Fruit fly (Drosophila melanogaster) whole organism, prepupa: ENCODE data around the gene yellow-e2.

Experiments
- Blimp-1 ChIP-seq: fragments of 200-800 bp; sonication (Bioruptor generic); optimal IDR thresholded peaks from 3 replicates; lab custom pipeline; 2017; ENCODE audit warnings: missing biosample characterization, missing genetic modification characterization, mild to moderate bottlenecking, moderate library complexity, missing genetic modification reagents
- CG11294 ChIP-seq: fragments of 200-800 bp; sonication (Bioruptor generic); IDR thresholded peaks from 2 replicates; pipeline ENCODE4 v1.3.6; 2022; ENCODE audit warnings: missing biosample characterization, missing genetic modification characterization
- CG11762 ChIP-seq: fragments of 200-800 bp; sonication (Bioruptor generic); optimal IDR thresholded peaks from 3 replicates; lab custom pipeline; 2016; ENCODE audit warnings: missing biosample characterization, missing genetic modification characterization; ENCODE audit not compliant: insufficient read depth
- CG11902 ChIP-seq: fragments of 200-800 bp; sonication (Bioruptor generic); optimal IDR thresholded peaks from 3 replicates; lab custom pipeline; 2016; ENCODE audit warnings: missing biosample characterization, missing genetic modification characterization
- CG15336 ChIP-seq: fragments of 200-800 bp; sonication (Bioruptor generic); IDR thresholded peaks from 2 replicates; pipeline ENCODE4 v1.3.6; 2022; ENCODE audit warnings: missing biosample characterization, missing genetic modification characterization
- CG32006 ChIP-seq: fragments of 200-800 bp; sonication (Bioruptor generic); optimal IDR thresholded peaks from 3 replicates; lab custom pipeline; 2017; ENCODE audit warnings: missing biosample characterization, mild to moderate bottlenecking, missing genetic modification characterization
- CG34406 ChIP-seq: fragments of 200-800 bp; sonication (Bioruptor generic); optimal IDR thresholded peaks from 3 replicates; lab custom pipeline; 2016; ENCODE audit warnings: missing biosample characterization, missing genetic modification characterization
- CG3919 ChIP-seq: fragments of 200-800 bp; sonication (Bioruptor generic); optimal IDR thresholded peaks from 3 replicates; lab custom pipeline; 2016; ENCODE audit warnings: missing biosample characterization, missing genetic modification characterization
- CG6163 ChIP-seq: fragments of 200-800 bp; sonication (Bioruptor generic); IDR thresholded peaks from 3 replicates; pipeline ENCODE4 v1.3.6; 2022; ENCODE audit warnings: missing biosample characterization, missing genetic modification characterization
- CG6276 ChIP-seq: fragments of 200-800 bp; sonication (Bioruptor generic); optimal IDR thresholded peaks from 2 replicates; lab custom pipeline; 2017; ENCODE audit warnings: missing biosample characterization, mild to moderate bottlenecking, missing genetic modification characterization
- CG6792 ChIP-seq: fragments of 200-800 bp; sonication (Bioruptor generic); optimal IDR thresholded peaks from 3 replicates; lab custom pipeline; 2016; ENCODE audit warnings: missing biosample characterization, missing genetic modification characterization
- CG6808 ChIP-seq: fragments of 200-800 bp; sonication (Bioruptor generic); optimal IDR thresholded peaks from 3 replicates; lab custom pipeline; 2017; ENCODE audit warnings: missing biosample characterization, missing genetic modification characterization, mild to moderate bottlenecking, moderate library complexity, missing genetic modification reagents
- CG7368 ChIP-seq: fragments of 200-800 bp; sonication (Bioruptor generic); optimal IDR thresholded peaks from 3 replicates; lab custom pipeline; 2016; ENCODE audit warnings: missing biosample characterization, missing genetic modification characterization
- CG8632 ChIP-seq: fragments of 200-800 bp; sonication (Bioruptor generic); optimal IDR thresholded peaks from 3 replicates; lab custom pipeline; 2016; ENCODE audit warnings: missing biosample characterization, missing genetic modification characterization
- CG9139 ChIP-seq: fragments of 200-800 bp; sonication (Bioruptor generic); optimal IDR thresholded peaks from 3 replicates; lab custom pipeline; 2017; ENCODE audit warnings: missing biosample characterization, mild to moderate bottlenecking, missing genetic modification characterization
- Eip75B ChIP-seq: fragments of 200-800 bp; sonication (Bioruptor generic); optimal IDR thresholded peaks from 3 replicates; lab custom pipeline; 2016; ENCODE audit warnings: missing biosample characterization, missing genetic modification characterization
- Eip78C ChIP-seq: fragments of 200-800 bp; sonication (Bioruptor generic); peaks from one replicate; lab custom pipeline; 2016; ENCODE audit warnings: missing biosample characterization, missing genetic modification characterization
- Eip93F ChIP-seq: fragments of 200-800 bp; sonication (Bioruptor generic); optimal IDR thresholded peaks from 2 replicates; lab custom pipeline; 2016; ENCODE audit warnings: missing biosample characterization, mild to moderate bottlenecking, missing genetic modification characterization
- Ets21C ChIP-seq: fragments of 200-800 bp; sonication (Bioruptor generic); optimal IDR thresholded peaks from 3 replicates; lab custom pipeline; 2016; ENCODE audit warnings: missing biosample characterization, missing genetic modification characterization
- Gug ChIP-seq: fragments of 200-800 bp; sonication (Bioruptor generic); IDR thresholded peaks from 2 replicates; pipeline ENCODE4 v1.3.6; 2022; ENCODE audit warnings: missing biosample characterization, missing genetic modification characterization
- Hr4 ChIP-seq: fragments of 200-800 bp; sonication (Bioruptor generic); optimal IDR thresholded peaks from 3 replicates; lab custom pipeline; 2016; ENCODE audit warnings: missing biosample characterization, missing genetic modification characterization
- Met ChIP-seq: fragments of 200-800 bp; sonication (Bioruptor generic); optimal IDR thresholded peaks from 3 replicates; lab custom pipeline; 2016; ENCODE audit warnings: missing biosample characterization, missing genetic modification characterization
- OdsH ChIP-seq: fragments of 200-800 bp; sonication (Bioruptor generic); optimal IDR thresholded peaks from 3 replicates; lab custom pipeline; 2016; ENCODE audit warnings: missing biosample characterization, missing genetic modification characterization
- Smox ChIP-seq: fragments of 200-800 bp; sonication (Bioruptor generic); optimal IDR thresholded peaks from 3 replicates; lab custom pipeline; 2016; ENCODE audit warnings: missing biosample characterization, missing genetic modification characterization
- Sox102F ChIP-seq: fragments of 200-800 bp; sonication (Bioruptor generic); optimal IDR thresholded peaks from 2 replicates; lab custom pipeline; 2016; ENCODE audit warnings: missing biosample characterization, mild to moderate bottlenecking, missing genetic modification characterization
- Sox14 ChIP-seq: fragments of 200-800 bp; sonication (Bioruptor generic); optimal IDR thresholded peaks from 3 replicates; lab custom pipeline; 2016; ENCODE audit warnings: missing biosample characterization, missing genetic modification characterization
- Sox15 ChIP-seq: fragments of 200-800 bp; sonication (Bioruptor generic); optimal IDR thresholded peaks from 3 replicates; lab custom pipeline; 2016; ENCODE audit warnings: missing biosample characterization, missing genetic modification characterization
- achi ChIP-seq: fragments of 200-800 bp; sonication (Bioruptor generic); optimal IDR thresholded peaks from 3 replicates; lab custom pipeline; 2016; ENCODE audit warnings: missing biosample characterization, missing genetic modification characterization
- acj6 ChIP-seq: fragments of 200-800 bp; sonication (Bioruptor generic); optimal IDR thresholded peaks from 3 replicates; lab custom pipeline; 2016; ENCODE audit warnings: missing biosample characterization, missing genetic modification characterization
- esn ChIP-seq: fragments of 200-800 bp; sonication (Bioruptor generic); optimal IDR thresholded peaks from 2 replicates; lab custom pipeline; 2016; ENCODE audit warnings: missing biosample characterization, mild to moderate bottlenecking, missing genetic modification characterization, moderate library complexity
- fd59A ChIP-seq: fragments of 200-800 bp; sonication (Bioruptor generic); optimal IDR thresholded peaks from 2 replicates; lab custom pipeline; 2017; ENCODE audit warnings: missing biosample characterization, mild to moderate bottlenecking, missing genetic modification characterization, missing genetic modification reagents
- fd85E ChIP-seq: fragments of 200-800 bp; sonication (Bioruptor generic); optimal IDR thresholded peaks from 3 replicates; lab custom pipeline; 2016; ENCODE audit warnings: missing biosample characterization, missing genetic modification characterization
- fkh ChIP-seq: fragments of 200-800 bp; sonication (Bioruptor generic); optimal IDR thresholded peaks from 3 replicates; lab custom pipeline; 2017; ENCODE audit warnings: missing biosample characterization, mild to moderate bottlenecking, missing genetic modification characterization, moderate library complexity
- net ChIP-seq: fragments of 200-800 bp; sonication (Bioruptor generic); optimal IDR thresholded peaks from 3 replicates; lab custom pipeline; 2016; ENCODE audit warnings: missing biosample characterization, missing genetic modification characterization
- spab ChIP-seq: fragments of 200-800 bp; sonication (Bioruptor generic); optimal IDR thresholded peaks from 2 replicates; lab custom pipeline; 2017; ENCODE audit warnings: missing biosample characterization, mild to moderate bottlenecking, missing genetic modification characterization, missing genetic modification reagents
- svp ChIP-seq: fragments of 200-800 bp; sonication (Bioruptor generic); peaks from one replicate; lab custom pipeline; 2016; ENCODE audit warnings: missing biosample characterization, missing genetic modification characterization
- topi ChIP-seq: fragments of 200-800 bp; sonication (Bioruptor generic); optimal IDR thresholded peaks from 3 replicates; lab custom pipeline; 2016; ENCODE audit warnings: missing biosample characterization, missing genetic modification characterization
- vri ChIP-seq: fragments of 200-800 bp; sonication (Bioruptor generic); optimal IDR thresholded peaks from 3 replicates; lab custom pipeline; 2016; ENCODE audit warnings: missing biosample characterization, mild to moderate bottlenecking, missing genetic modification characterization

yellow-e2 gene

dm6 chr3R:13366561-13367518 is 40.0 kb downstream of the yellow-e2 start, which contains the start of gene Elp6 (continued):
- TF ChIP-seq CG9139 (GFP tag; lab: Kevin White, UChicago) = no peak
- peak; percentile 50 for TF ChIP-seq fkh (GFP tag; lab: Kevin White, UChicago)
- TF ChIP-seq Gug (GFP tag; lab: Robert Waterston, UW) = peak; percentile 60
- peak; percentile 58 for TF ChIP-seq vri
- TF ChIP-seq CG3919 = peak; percentile 86
- TF ChIP-seq CG8632 (GFP tag; lab: Kevin White, UChicago) = peak; percentile 82
- peak; percentile 79 for TF ChIP-seq Sox102F
- TF ChIP-seq Eip75B (GFP tag; lab: Kevin White, UChicago) = peak; percentile 90
- peak; percentile 29; the same call in 1 of the 2 replicates for TF ChIP-seq CG11294 (GFP tag; lab: Robert Waterston, UW)
- TF ChIP-seq Met (GFP tag; lab: Kevin White, UChicago) = peak; percentile 85
- TF ChIP-seq svp (GFP tag; lab: Kevin White, UChicago) = peak; percentile 94

dm6 chr3R:13365665-13366414 is 41.0 kb downstream of the yellow-e2 start:
- TF ChIP-seq OdsH (GFP tag; lab: Kevin White, UChicago) (peak; percentile 5), Hr4 (GFP tag; lab: Kevin White, UChicago) (peak; percentile 2), Eip78C (GFP tag; lab: Kevin White, UChicago) (peak; percentile 48), Gug (GFP tag; lab: Robert Waterston, UW) (no peak), achi (GFP tag; lab: Kevin White, UChicago) (no peak), esn (GFP tag; lab: Kevin White, UChicago) (peak; percentile 7), fkh (GFP tag; lab: Kevin White, UChicago) (peak; percentile 68), Sox15 (GFP tag; lab: Kevin White, UChicago) (no peak), CG32006 (GFP tag; lab: Kevin White, UChicago) (peak; percentile 51), vri (peak; percentile 45), Eip93F (no peak), CG34406 (peak; percentile 23), CG8632 (GFP tag; lab: Kevin White, UChicago) (peak; percentile 6), topi (peak; percentile 20), acj6 (GFP tag; lab: Kevin White, UChicago) (peak; percentile 9)

- TF ChIP-seq esn (GFP tag; lab: Kevin White, UChicago) = peak; percentile 99
- peak; percentile 98 for TF ChIP-seq topi
- peak; percentile 97 for TF ChIP-seq spab (GFP tag; lab: Kevin White, UChicago)
- peak; percentile 95 for TF ChIP-seq CG11902 (GFP tag; lab: Kevin White, UChicago)
- peak; percentile 97 for TF ChIP-seq Met (GFP tag; lab: Kevin White, UChicago)
- peak; percentile 90 for TF ChIP-seq CG9139 (GFP tag; lab: Kevin White, UChicago)
- TF ChIP-seq CG11762 (GFP tag; lab: Kevin White, UChicago) = peak; percentile 98
- TF ChIP-seq achi (GFP tag; lab: Kevin White, UChicago) = peak; percentile 97
- peak; percentile 98 for TF ChIP-seq CG6276
- peak; percentile 100 for TF ChIP-seq Eip78C (GFP tag; lab: Kevin White, UChicago)
- TF ChIP-seq CG6163 (GFP tag; lab: Robert Waterston, UW) = peak; percentile 92
- peak; percentile 85 for TF ChIP-seq fd85E (GFP tag; lab: Kevin White, UChicago)
- peak; percentile 97 for TF ChIP-seq net (GFP tag; lab: Kevin White, UChicago)
- TF ChIP-seq CG15336 = peak; percentile 96
- TF ChIP-seq CG6808 (GFP tag; lab: Kevin White, UChicago) = peak; percentile 95
- TF ChIP-seq Ets21C (GFP tag; lab: Kevin White, UChicago) = peak; percentile 93
- peak; percentile 99 for TF ChIP-seq CG32006 (GFP tag; lab: Kevin White, UChicago)
- peak; percentile 97 for TF ChIP-seq Eip75B (GFP tag; lab: Kevin White, UChicago)
- TF ChIP-seq CG6792 (GFP tag; lab: Kevin White, UChicago) = peak; percentile 96
- peak; percentile 98 for TF ChIP-seq acj6 (GFP tag; lab: Kevin White, UChicago)
- TF ChIP-seq Sox15 (GFP tag; lab: Kevin White, UChicago) = peak; percentile 96
- peak; percentile 92 for TF ChIP-seq CG7368 (GFP tag; lab: Kevin White, UChicago)
- peak; percentile 85; the same call in 1 of the 2 replicates for TF ChIP-seq CG11294 (GFP tag; lab: Robert Waterston, UW)
- TF ChIP-seq svp (GFP tag; lab: Kevin White, UChicago) = peak; percentile 100
- peak; percentile 94 for TF ChIP-seq Blimp-1 (GFP tag; lab: Kevin White, UChicago)
- TF ChIP-seq fd59A (GFP tag; lab: Kevin White, UChicago) = peak; percentile 92
- peak; percentile 87 for TF ChIP-seq vri
- TF ChIP-seq Sox14 = peak; percentile 96
- TF ChIP-seq CG8632 (GFP tag; lab: Kevin White, UChicago) = peak; percentile 98
- TF ChIP-seq Smox = peak; percentile 97
Observed at dm6 chr3R:13364175-13365174, 42.3 kb downstream of the yellow-e2 start, which contains the start of gene Dic1. Gene Dic1 (plus strand): TSS chr3R:13364938.
